Worm (Caenorhabditis elegans): ENCODE measurements around the gene C23G10.7.
A peak's percentile ranks its signal among the peaks of the same experiment; 100 is the strongest.

Gene C23G10.7

ce11 chrIII:6166634-6167033 is 31.6 kb downstream of the C23G10.7 start:
- TF ChIP-seq lsl-1 (GFP tag; optimal IDR thresholded peaks at IDR 0.05) (no peak), lin-54 (GFP tag; optimal IDR thresholded peaks at IDR 0.05) (no peak), atf-7 (tag; optimal IDR thresholded peaks at IDR 0.05) (no peak), hsf-1 (GFP tag; IDR thresholded peaks at IDR 0.05) (no peak), nfyb-1 (GFP tag; IDR thresholded peaks at IDR 0.05) (peak; percentile 20; the same call in 1 of the 2 replicates)

- no peak for TF ChIP-seq egl-18 (GFP tag; IDR thresholded peaks at IDR 0.05)
- TF ChIP-seq aptf-3 (GFP tag; IDR thresholded peaks at IDR 0.05) = no peak
- TF ChIP-seq ztf-26 (tag; optimal IDR thresholded peaks at IDR 0.05) = peak; percentile 3
- no peak for TF ChIP-seq rcor-1 (GFP tag; IDR thresholded peaks at IDR 0.05)
- no peak for TF ChIP-seq ztf-18 (tag; optimal IDR thresholded peaks at IDR 0.05)
- TF ChIP-seq zim-3 (tag; optimal IDR thresholded peaks at IDR 0.05) = no peak
- TF ChIP-seq mes-4 (tag; optimal IDR thresholded peaks at IDR 0.05) = no peak
- TF ChIP-seq ekl-4 (GFP tag; IDR thresholded peaks at IDR 0.05) = peak; percentile 9; the same call in 1 of the 2 replicates
- no peak for TF ChIP-seq F52B5.7 (tag; optimal IDR thresholded peaks at IDR 0.05)
- peak; percentile 7 for TF ChIP-seq chd-7 (tag; optimal IDR thresholded peaks at IDR 0.05)
- no peak for TF ChIP-seq nhr-80 (tag; optimal IDR thresholded peaks at IDR 0.05)
- no peak for TF ChIP-seq pha-4 (tag; optimal IDR thresholded peaks at IDR 0.05)
- TF ChIP-seq hlh-12 (tag; optimal IDR thresholded peaks at IDR 0.05) = no peak
- no peak for TF ChIP-seq T26A5.8 (tag; optimal IDR thresholded peaks at IDR 0.05)
- TF ChIP-seq lag-1 (GFP tag; IDR thresholded peaks at IDR 0.05) = no peak
- TF ChIP-seq fkh-3 (tag; optimal IDR thresholded peaks at IDR 0.05) = no peak
Observed at ce11 chrIII:6165240-6165639, 33.0 kb downstream of the C23G10.7 start.

- no peak for TF ChIP-seq mel-28 (tag; optimal IDR thresholded peaks at IDR 0.05; ENCODE audit: borderline replicate concordance)
- TF ChIP-seq dpl-1 (GFP tag; optimal IDR thresholded peaks at IDR 0.05) = no peak
- TF ChIP-seq dox-1 (GFP tag; IDR thresholded peaks at IDR 0.05) = no peak
- no peak for TF ChIP-seq rpc-1 (optimal IDR thresholded peaks at IDR 0.05)
- no peak for TF ChIP-seq rpc-1 (tag; optimal IDR thresholded peaks at IDR 0.05)
- no peak for TF ChIP-seq lsy-27 (tag; optimal IDR thresholded peaks at IDR 0.05; ENCODE audit: borderline replicate concordance, insufficient read depth)
- no peak for TF ChIP-seq Y53G8AR.9 (GFP tag; conservative IDR thresholded peaks at IDR 0.05)
- TF ChIP-seq F22D6.2 (tag; optimal IDR thresholded peaks at IDR 0.05) = no peak
- no peak for TF ChIP-seq egl-18 (GFP tag; IDR thresholded peaks at IDR 0.05)
- TF ChIP-seq athp-1 (tag; optimal IDR thresholded peaks at IDR 0.05) = peak; percentile 59
- TF ChIP-seq lin-40 (tag; optimal IDR thresholded peaks at IDR 0.05) = peak; percentile 11
- TF ChIP-seq Y67H2A.10 (GFP tag; conservative IDR thresholded peaks at IDR 0.05) = no peak
- TF ChIP-seq nhr-90 (tag; optimal IDR thresholded peaks at IDR 0.05) = no peak
- no peak for TF ChIP-seq efl-1 (GFP tag; optimal IDR thresholded peaks at IDR 0.05)
- TF ChIP-seq nfyb-1 (GFP tag; IDR thresholded peaks at IDR 0.05) = 0 out of 2 replicates have a peak, but pooled peaks have one; percentile 46
- TF ChIP-seq snpc-1.3 (tag; optimal IDR thresholded peaks at IDR 0.05; ENCODE audit: insufficient read depth) = no peak
- TF ChIP-seq nhr-27 (tag; optimal IDR thresholded peaks at IDR 0.05) = no peak
- no peak for TF ChIP-seq tbp1 (GFP tag; optimal IDR thresholded peaks at IDR 0.05)
- TF ChIP-seq sdz-38 (tag; optimal IDR thresholded peaks at IDR 0.05) = no peak
- TF ChIP-seq hlh-26 (GFP tag; conservative IDR thresholded peaks at IDR 0.05) = no peak
- no peak for TF ChIP-seq nfya-2 (GFP tag; IDR thresholded peaks at IDR 0.05)
- TF ChIP-seq T26A5.8 (tag; optimal IDR thresholded peaks at IDR 0.05) = no peak
- TF ChIP-seq T07F8.4 (tag; optimal IDR thresholded peaks at IDR 0.05) = peak; percentile 9
- no peak for TF ChIP-seq fkh-3 (tag; optimal IDR thresholded peaks at IDR 0.05)
- TF ChIP-seq F52B5.7 (tag; optimal IDR thresholded peaks at IDR 0.05) = peak; percentile 55
- TF ChIP-seq him-1 (tag; optimal IDR thresholded peaks at IDR 0.05) = peak; percentile 5
- no peak for TF ChIP-seq die-1 (tag; optimal IDR thresholded peaks at IDR 0.05)
- TF ChIP-seq ceh-58 (GFP tag; IDR thresholded peaks at IDR 0.05) = no peak
- TF ChIP-seq Y56A3A.18 (GFP tag; IDR thresholded peaks at IDR 0.05) = no peak
- 0 out of 2 replicates have a peak, but pooled peaks have one; percentile 42 for TF ChIP-seq nhr-120 (GFP tag; IDR thresholded peaks at IDR 0.05)
- no peak for TF ChIP-seq nhr-179 (tag; optimal IDR thresholded peaks at IDR 0.05)
Observed at ce11 chrIII:6164253-6164971, 33.8 kb downstream of the C23G10.7 start, which contains the start of gene F42A10.9. Gene F42A10.9 (plus strand): TSS chrIII:6164573.

Measured in whole organism, young adult.